Worm (Caenorhabditis elegans) whole organism, L3 larva: ENCODE measurements around the gene rack-1.

ENCODE experiments used
- R02D3.7 ChIP-seq: fragments of 150-350 bp; optimal IDR thresholded peaks from 2 replicates; lab custom pipeline; 2014; ENCODE audit warnings: missing biosample characterization, missing genetic modification characterization
- ZK546.5 ChIP-seq: sonication (generic microtip); optimal IDR thresholded peaks from 2 replicates; lab custom pipeline; 2017; ENCODE audit warnings: missing biosample characterization, missing genetic modification characterization
- aly-2 ChIP-seq: fragments of 150-350 bp; optimal IDR thresholded peaks from 2 replicates; lab custom pipeline; 2014; ENCODE audit warnings: missing biosample characterization, missing genetic modification characterization
- ama-1 ChIP-seq: fragments of 150-350 bp; optimal IDR thresholded peaks from 2 replicates; lab custom pipeline; 2018
- ceh-16 ChIP-seq: sonication (generic microtip); optimal IDR thresholded peaks from 2 replicates; lab custom pipeline; 2017; ENCODE audit warnings: missing biosample characterization, missing genetic modification characterization
- ceh-28 ChIP-seq: fragments of 150-350 bp; optimal IDR thresholded peaks from 2 replicates; lab custom pipeline; 2014; ENCODE audit warnings: missing biosample characterization, missing genetic modification reagents, missing genetic modification characterization
- ceh-82 ChIP-seq: fragments of 150-350 bp; optimal IDR thresholded peaks from 2 replicates; lab custom pipeline; 2014; ENCODE audit warnings: missing biosample characterization, missing genetic modification characterization
- ceh-9 ChIP-seq: sonication (generic microtip); optimal IDR thresholded peaks from 2 replicates; lab custom pipeline; 2018; ENCODE audit warnings: missing biosample characterization, missing genetic modification characterization
- egl-5 ChIP-seq: fragments of 150-350 bp; optimal IDR thresholded peaks from 2 replicates; lab custom pipeline; 2017; ENCODE audit warnings: missing biosample characterization, missing genetic modification reagents, missing genetic modification characterization, inconsistent platforms
- elt-2 ChIP-seq: sonication (generic microtip); optimal IDR thresholded peaks from 2 replicates; lab custom pipeline; 2016; ENCODE audit warnings: missing genetic modification reagents, mild to moderate bottlenecking, missing genetic modification characterization, missing compliant biosample characterization
- eor-1 ChIP-seq, 2 experiments: fragments of 150-350 bp; optimal IDR thresholded peaks; 2 replicates each; lab custom pipeline; 2014 to 2018; ENCODE audit warnings: missing biosample characterization in 2 of 2, missing genetic modification characterization in 2 of 2
- fkh-2 ChIP-seq: fragments of 150-350 bp; optimal IDR thresholded peaks from 2 replicates; lab custom pipeline; 2014; ENCODE audit warnings: missing biosample characterization, missing genetic modification reagents, missing genetic modification characterization
- fos-1 ChIP-seq: fragments of 150-350 bp; optimal IDR thresholded peaks from 2 replicates; lab custom pipeline; 2014; ENCODE audit warnings: missing biosample characterization, missing genetic modification characterization
- lsy-12 ChIP-seq: sonication (generic microtip); optimal IDR thresholded peaks from 2 replicates; lab custom pipeline; 2016; ENCODE audit warnings: mild to moderate bottlenecking, missing genetic modification characterization, missing compliant biosample characterization
- nfya-1 ChIP-seq: sonication (generic microtip); optimal IDR thresholded peaks from 2 replicates; lab custom pipeline; 2017; ENCODE audit warnings: missing genetic modification characterization, mild to moderate bottlenecking, missing compliant biosample characterization, antibody characterized with exemption, moderate library complexity; ENCODE audit not compliant: insufficient read depth
- nhr-12 ChIP-seq: fragments of 150-350 bp; optimal IDR thresholded peaks from 2 replicates; lab custom pipeline; 2014; ENCODE audit warnings: missing biosample characterization, missing genetic modification characterization
- nhr-23 ChIP-seq: fragments of 150-350 bp; optimal IDR thresholded peaks from 2 replicates; lab custom pipeline; 2014; ENCODE audit warnings: missing biosample characterization, missing genetic modification reagents, missing genetic modification characterization
- nhr-25 ChIP-seq: sonication (generic microtip); optimal IDR thresholded peaks from 2 replicates; lab custom pipeline; 2017; ENCODE audit warnings: missing biosample characterization, missing genetic modification characterization
- nhr-28 ChIP-seq: fragments of 150-350 bp; optimal IDR thresholded peaks from 2 replicates; lab custom pipeline; 2014; ENCODE audit warnings: missing biosample characterization, missing genetic modification characterization
- nhr-43 ChIP-seq: sonication (generic microtip); optimal IDR thresholded peaks from 2 replicates; lab custom pipeline; 2016; ENCODE audit warnings: mild to moderate bottlenecking, missing genetic modification characterization, missing compliant biosample characterization; ENCODE audit not compliant: poor library complexity, severe bottlenecking
- nhr-76 ChIP-seq: fragments of 150-350 bp; sonication (generic microtip); optimal IDR thresholded peaks from 5 replicates; lab custom pipeline; 2014; ENCODE audit warnings: missing biosample characterization, missing genetic modification characterization
- pha-4 ChIP-seq: fragments of 150-350 bp; optimal IDR thresholded peaks from 2 replicates; lab custom pipeline; 2014; ENCODE audit warnings: missing biosample characterization, missing genetic modification reagents, missing genetic modification characterization
- pqm-1 ChIP-seq: fragments of 150-350 bp; optimal IDR thresholded peaks from 2 replicates; lab custom pipeline; 2017; ENCODE audit warnings: missing biosample characterization, missing genetic modification characterization, inconsistent platforms
- sea-2 ChIP-seq: fragments of 150-350 bp; sonication (generic microtip); optimal IDR thresholded peaks from 4 replicates; lab custom pipeline; 2014; ENCODE audit warnings: missing biosample characterization, missing genetic modification reagents, missing genetic modification characterization
- skn-1 ChIP-seq: fragments of 150-350 bp; optimal IDR thresholded peaks from 2 replicates; lab custom pipeline; 2014; ENCODE audit warnings: missing biosample characterization, missing genetic modification characterization
- snpc-4 ChIP-seq: fragments of 150-350 bp; optimal IDR thresholded peaks from 2 replicates; lab custom pipeline; 2014; ENCODE audit warnings: missing biosample characterization, missing genetic modification characterization
- tbx-2 ChIP-seq: sonication (generic microtip); optimal IDR thresholded peaks from 2 replicates; lab custom pipeline; 2016; ENCODE audit warnings: mild to moderate bottlenecking, missing genetic modification characterization, missing compliant biosample characterization
- unc-39 ChIP-seq: sonication (generic microtip); optimal IDR thresholded peaks from 4 replicates; lab custom pipeline; 2017; ENCODE audit warnings: missing biosample characterization, missing genetic modification characterization
- unc-62 ChIP-seq: fragments of 150-350 bp; sonication (generic microtip); optimal IDR thresholded peaks from 4 replicates; lab custom pipeline; 2014; ENCODE audit warnings: missing biosample characterization, missing genetic modification reagents, missing genetic modification characterization
- zag-1 ChIP-seq: fragments of 150-350 bp; optimal IDR thresholded peaks from 2 replicates; lab custom pipeline; 2014; ENCODE audit warnings: missing biosample characterization, missing genetic modification characterization
- ztf-4 ChIP-seq: fragments of 150-350 bp; optimal IDR thresholded peaks from 2 replicates; lab custom pipeline; 2014; ENCODE audit warnings: missing biosample characterization, missing genetic modification characterization

Gene rack-1

ce11 chrIV:10128906-10129386, 47.5 kb upstream of the rack-1 start, which contains the start of the genes gtbp-1 and K08F4.3 (continued):
- no peak for TF ChIP-seq nhr-23
- TF ChIP-seq lsy-12, result no peak
- TF ChIP-seq pqm-1 (tag; lab: Kevin White, UChicago), result peak; percentile 28
- TF ChIP-seq fkh-2 (tag; lab: Kevin White, UChicago), result no peak
- TF ChIP-seq, all 47 proteins: peak for 15

- TF ChIP-seq lsy-12 (no peak), nhr-76 (tag; lab: Kevin White, UChicago) (no peak), eor-1 (tag; optimal IDR thresholded peaks at IDR 0.05; lab: Kevin White, UChicago) (no peak), R02D3.7 (tag; lab: Kevin White, UChicago) (no peak), elt-2 (tag; lab: Kevin White, UChicago) (no peak), unc-62 (no peak), nhr-25 (tag; lab: Kevin White, UChicago) (no peak), fos-1 (tag; lab: Kevin White, UChicago) (no peak), ceh-28 (tag; lab: Kevin White, UChicago) (no peak), ztf-4 (tag; lab: Kevin White, UChicago) (no peak), nhr-12 (tag; lab: Kevin White, UChicago) (no peak), nfya-1 (tag; lab: Kevin White, UChicago) (no peak), tbx-2 (tag; lab: Kevin White, UChicago) (no peak), sea-2 (GFP tag; lab: Kevin White, UChicago) (no peak), unc-39 (tag; lab: Kevin White, UChicago) (no peak), nhr-43 (tag; lab: Kevin White, UChicago) (no peak)
Observed at ce11 chrIV:10129957-10130356, 46.5 kb upstream of the rack-1 start, which contains the start of gene glt-3. TSS of gene glt-3 (plus strand) at chrIV:10130257.

- TF ChIP-seq fkh-2 (tag; lab: Kevin White, UChicago), result no peak
- TF ChIP-seq tbx-2 (tag; lab: Kevin White, UChicago), result no peak
- no peak for TF ChIP-seq eor-1 (tag; optimal IDR thresholded peaks at IDR 0.05; lab: Kevin White, UChicago)
- TF ChIP-seq snpc-4 (tag; lab: Kevin White, UChicago), result no peak
- no peak for TF ChIP-seq nhr-28 (tag; lab: Kevin White, UChicago)
- no peak for TF ChIP-seq lsy-12
- TF ChIP-seq ceh-82 (tag; lab: Kevin White, UChicago), result no peak
- no peak for TF ChIP-seq unc-62
- TF ChIP-seq ceh-16 (tag; lab: Kevin White, UChicago), result no peak
- TF ChIP-seq nhr-23, result no peak
- TF ChIP-seq ceh-9 (tag; lab: Kevin White, UChicago), result no peak
- no peak for TF ChIP-seq egl-5 (tag; lab: Kevin White, UChicago)
- no peak for TF ChIP-seq ama-1 (lab: Kevin White, UChicago)
- TF ChIP-seq, all 47 proteins: peak for 0
Observed at ce11 chrIV:10135817-10136216, 40.7 kb upstream of the rack-1 start, which contains the start of gene K08F4.5. TSS of gene K08F4.5 (minus strand) at chrIV:10135917.

- TF ChIP-seq nhr-28 (tag; lab: Kevin White, UChicago) (no peak), nhr-12 (tag; lab: Kevin White, UChicago) (no peak), aly-2 (tag; lab: Kevin White, UChicago) (no peak), eor-1 (tag; optimal IDR thresholded peaks at IDR 0.05; lab: Kevin White, UChicago) (no peak), ZK546.5 (tag; lab: Kevin White, UChicago) (no peak), tbx-2 (tag; lab: Kevin White, UChicago) (no peak), skn-1 (no peak), R02D3.7 (tag; lab: Kevin White, UChicago) (no peak), unc-39 (tag; lab: Kevin White, UChicago) (no peak), nhr-76 (tag; lab: Kevin White, UChicago) (no peak), zag-1 (tag; lab: Kevin White, UChicago) (no peak), snpc-4 (tag; lab: Kevin White, UChicago) (no peak), lsy-12 (no peak)
Observed at ce11 chrIV:10137804-10138203, 38.7 kb upstream of the rack-1 start, which contains the start of gene K08F4.12. TSS of gene K08F4.12 (plus strand) at chrIV:10138104.

ce11 chrIV:10140143-10140542, 36.3 kb upstream of the rack-1 start, which contains the start of gene gst-3:
TSS of gene gst-3 (minus strand) at chrIV:10140243.
- TF ChIP-seq skn-1 (no peak), pha-4 (tag; lab: Kevin White, UChicago) (peak; percentile 33)
